Worm (Caenorhabditis elegans) whole organism, mixed stage, embryonic: ENCODE results near the gene srab-24.

Source experiments
- flh-1 ChIP-seq: fragments of 200-800 bp; sonication (Bioruptor generic); optimal IDR thresholded peaks from 2 replicates; lab custom pipeline; 2018; ENCODE audit warnings: mild to moderate bottlenecking, missing genetic modification characterization, moderate library complexity, missing compliant biosample characterization
- mep-1 ChIP-seq: fragments of 150-350 bp; optimal IDR thresholded peaks from 2 replicates; lab custom pipeline; 2017; ENCODE audit warnings: missing biosample characterization, missing genetic modification reagents, missing genetic modification characterization, inconsistent platforms

DNA sequence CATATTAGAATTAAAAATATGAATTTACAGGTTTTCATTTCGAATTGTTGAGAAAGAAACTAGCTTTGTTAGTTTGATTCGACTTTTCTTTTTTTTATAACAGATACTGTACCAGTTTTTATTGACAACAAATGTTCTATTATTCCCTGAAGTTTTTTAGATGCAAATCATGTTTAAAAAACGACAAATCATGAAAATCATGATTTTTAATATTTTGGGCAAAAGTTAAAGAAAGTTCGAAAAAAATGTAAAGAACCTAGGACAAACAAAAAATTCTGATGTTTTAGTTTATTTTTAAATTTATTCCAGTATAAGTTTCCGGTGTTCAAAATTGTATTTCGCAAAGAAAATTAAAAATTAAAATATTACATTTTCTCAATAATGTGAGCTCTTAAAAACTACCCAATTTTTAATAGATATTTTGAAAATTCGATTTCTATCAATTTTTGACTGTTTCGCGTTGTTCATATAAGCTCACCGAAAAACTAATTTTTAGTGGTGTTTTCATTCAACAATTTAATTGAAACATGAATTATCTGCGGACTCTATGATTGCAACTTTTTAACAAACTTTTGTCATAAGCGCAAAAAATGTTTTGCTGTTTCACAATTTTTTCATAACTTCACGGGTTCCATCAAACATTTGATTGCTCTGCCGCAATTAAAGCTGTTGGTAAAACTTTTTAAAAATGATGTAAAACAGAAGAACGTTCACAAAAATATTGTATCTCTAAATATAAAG, 8.5 kb downstream of the srab-24 start, which contains the start of gene Y64G10A.10:
- TF ChIP-seq mep-1 (tag; lab: Kevin White, UChicago) (no peak), flh-1 (GFP tag; lab: Kevin White, UChicago) (no peak)
